Worm (Caenorhabditis elegans) whole organism, L4 larva: ENCODE results near the gene nlp-41.

Experiments
- T26A8.4 ChIP-seq: fragments of 200-800 bp; sonication (Bioruptor generic); IDR thresholded peaks from 2 replicates; pipeline ENCODE4 v1.3.6; 2022; ENCODE audit warnings: missing genetic modification characterization, missing compliant biosample characterization
- Y5F2A.4 ChIP-seq: fragments of 200-800 bp; sonication (Bioruptor generic); optimal IDR thresholded peaks from 2 replicates; lab custom pipeline; 2018; ENCODE audit warnings: mild to moderate bottlenecking, missing genetic modification characterization, missing compliant biosample characterization
- aha-1 ChIP-seq: fragments of 150-350 bp; peaks from one replicate; lab custom pipeline; 2014; ENCODE audit warnings: missing biosample characterization, missing genetic modification characterization
- aly-2 ChIP-seq: sonication (generic microtip); optimal IDR thresholded peaks from 2 replicates; lab custom pipeline; 2018; ENCODE audit warnings: missing biosample characterization, missing genetic modification characterization
- ama-1 ChIP-seq: fragments of 150-350 bp; optimal IDR thresholded peaks from 2 replicates; lab custom pipeline; 2014; ENCODE audit warnings: inconsistent platforms, mixed read lengths
- attf-4 ChIP-seq: sonication (generic microtip); optimal IDR thresholded peaks from 3 replicates; lab custom pipeline; 2017; ENCODE audit warnings: missing biosample characterization, missing genetic modification characterization
- ceh-28 ChIP-seq: fragments of 150-350 bp; optimal IDR thresholded peaks from 2 replicates; lab custom pipeline; 2014; ENCODE audit warnings: missing biosample characterization, missing genetic modification reagents, missing genetic modification characterization
- ceh-82 ChIP-seq: sonication (generic microtip); optimal IDR thresholded peaks from 2 replicates; lab custom pipeline; 2017; ENCODE audit warnings: missing biosample characterization, missing genetic modification characterization
- ces-1 ChIP-seq: fragments of 150-350 bp; sonication (generic microtip); optimal IDR thresholded peaks from 4 replicates; lab custom pipeline; 2014; ENCODE audit warnings: missing biosample characterization, missing genetic modification reagents, missing genetic modification characterization
- dmd-8 ChIP-seq: fragments of 200-800 bp; sonication (Bioruptor generic); IDR thresholded peaks from 2 replicates; pipeline ENCODE4 v1.3.6; 2022; ENCODE audit warnings: missing genetic modification characterization, missing compliant biosample characterization
- dmd-9 ChIP-seq: fragments of 200-800 bp; sonication (Bioruptor generic); IDR thresholded peaks from 2 replicates; pipeline ENCODE4 v1.3.6; 2022; ENCODE audit warnings: missing genetic modification reagents, missing genetic modification characterization, missing compliant biosample characterization
- duxl-1 ChIP-seq: sonication (generic microtip); optimal IDR thresholded peaks from 2 replicates; lab custom pipeline; 2016; ENCODE audit warnings: mild to moderate bottlenecking, missing genetic modification characterization, moderate library complexity, missing compliant biosample characterization; ENCODE audit not compliant: poor library complexity
- egl-43 ChIP-seq: fragments of 200-800 bp; sonication (Bioruptor generic); IDR thresholded peaks from 2 replicates; pipeline ENCODE4 v1.3.6; 2022; ENCODE audit warnings: missing genetic modification reagents, missing genetic modification characterization, missing compliant biosample characterization
- fos-1 ChIP-seq: fragments of 150-350 bp; optimal IDR thresholded peaks from 2 replicates; lab custom pipeline; 2014; ENCODE audit warnings: missing biosample characterization, missing genetic modification characterization
- lin-1 ChIP-seq: fragments of 200-800 bp; sonication (Bioruptor generic); IDR thresholded peaks from 2 replicates; pipeline ENCODE4 v1.3.6; 2022; ENCODE audit warnings: missing genetic modification reagents, missing genetic modification characterization, missing compliant biosample characterization
- lin-39 ChIP-seq: fragments of 150-350 bp; optimal IDR thresholded peaks from 2 replicates; lab custom pipeline; 2014; ENCODE audit warnings: missing biosample characterization, missing genetic modification reagents, missing genetic modification characterization
- lir-3 ChIP-seq: sonication (generic microtip); optimal IDR thresholded peaks from 2 replicates; lab custom pipeline; 2016; ENCODE audit warnings: mild to moderate bottlenecking, missing genetic modification characterization, missing compliant biosample characterization
- mdl-1 ChIP-seq, 2 experiments: fragments of 150-350 bp in 1 of 2; sonication (generic microtip) in 1 of 2; optimal IDR thresholded peaks; 2 replicates each; lab custom pipeline; 2014 to 2017; ENCODE audit warnings: missing biosample characterization in 2 of 2, missing genetic modification characterization in 2 of 2
- mep-1 ChIP-seq: fragments of 150-350 bp; sonication (generic microtip); optimal IDR thresholded peaks from 3 replicates; lab custom pipeline; 2014; ENCODE audit warnings: missing biosample characterization, missing genetic modification characterization
- mxl-2 ChIP-seq: fragments of 200-800 bp; sonication (Bioruptor generic); conservative IDR thresholded peaks from 2 replicates; pipeline ENCODE4 v1.3.6; 2022; ENCODE audit warnings: missing genetic modification reagents, missing genetic modification characterization, missing compliant biosample characterization
- nhr-48 ChIP-seq: sonication (generic microtip); optimal IDR thresholded peaks from 2 replicates; lab custom pipeline; 2016; ENCODE audit warnings: mild to moderate bottlenecking, missing genetic modification characterization, missing compliant biosample characterization
- nhr-77 ChIP-seq: fragments of 150-350 bp; optimal IDR thresholded peaks from 2 replicates; lab custom pipeline; 2014; ENCODE audit warnings: missing biosample characterization, missing genetic modification characterization
- pha-4 ChIP-seq, 2 experiments: fragments of 150-350 bp in 1 of 2; fragments of 200-800 bp in 1 of 2; sonication (Bioruptor generic) in 1 of 2; IDR thresholded peaks in 1 of 2; optimal IDR thresholded peaks in 1 of 2; 2 replicates each; pipeline versions ENCODE4 v1.3.6 to Lab custom; 2014 to 2022; ENCODE audit warnings: missing genetic modification characterization in 2 of 2, missing genetic modification reagents in 2 of 2, missing biosample characterization in 1 of 2, missing compliant biosample characterization in 1 of 2
- php-3 ChIP-seq: fragments of 200-800 bp; sonication (Bioruptor generic); IDR thresholded peaks from 2 replicates; pipeline ENCODE4 v1.3.6; 2022; ENCODE audit warnings: missing genetic modification reagents, missing genetic modification characterization, missing compliant biosample characterization
- saeg-2 ChIP-seq: fragments of 200-800 bp; sonication (Bioruptor generic); IDR thresholded peaks from 2 replicates; pipeline ENCODE4 v1.3.6; 2022; ENCODE audit warnings: missing genetic modification reagents, missing genetic modification characterization, missing compliant biosample characterization
- skn-1 ChIP-seq: fragments of 150-350 bp; optimal IDR thresholded peaks from 2 replicates; lab custom pipeline; 2014; ENCODE audit warnings: missing biosample characterization, missing genetic modification characterization
- snpc-1.2 ChIP-seq: fragments of 200-800 bp; sonication (Bioruptor generic); IDR thresholded peaks from 2 replicates; pipeline ENCODE4 v1.3.6; 2022; ENCODE audit warnings: missing genetic modification reagents, missing genetic modification characterization, missing compliant biosample characterization
- snpc-4 ChIP-seq: fragments of 150-350 bp; optimal IDR thresholded peaks from 2 replicates; lab custom pipeline; 2014; ENCODE audit warnings: missing biosample characterization, missing genetic modification characterization
- tra-1 ChIP-seq: fragments of 200-800 bp; sonication (Bioruptor generic); IDR thresholded peaks from 2 replicates; pipeline ENCODE4 v1.3.6; 2022; ENCODE audit warnings: missing genetic modification reagents, missing genetic modification characterization, missing compliant biosample characterization
- unc-62 ChIP-seq, 3 experiments: fragments of 150-350 bp in 1 of 3; sonication (generic microtip); optimal IDR thresholded peaks in 2 of 3; peaks in 1 of 3; 1 replicate in 1 of 3; 2 replicates in 2 of 3; lab custom pipeline; 2014 to 2017; ENCODE audit warnings: missing biosample characterization in 3 of 3, missing genetic modification characterization in 3 of 3, missing genetic modification reagents in 3 of 3, missing genotype in 1 of 3
- vab-7 ChIP-seq: fragments of 200-800 bp; sonication (Bioruptor generic); IDR thresholded peaks from 2 replicates; pipeline ENCODE4 v1.3.6; 2022; ENCODE audit warnings: missing genetic modification reagents, missing genetic modification characterization, missing compliant biosample characterization
- zfp-2 ChIP-seq: sonication (generic microtip); optimal IDR thresholded peaks from 2 replicates; lab custom pipeline; 2016; ENCODE audit warnings: mild to moderate bottlenecking, missing genetic modification characterization, missing compliant biosample characterization
- zip-11 ChIP-seq: fragments of 200-800 bp; sonication (Bioruptor generic); IDR thresholded peaks from 2 replicates; pipeline ENCODE4 v1.3.6; 2022; ENCODE audit warnings: missing genetic modification characterization, missing compliant biosample characterization

nlp-41 gene

DNA sequence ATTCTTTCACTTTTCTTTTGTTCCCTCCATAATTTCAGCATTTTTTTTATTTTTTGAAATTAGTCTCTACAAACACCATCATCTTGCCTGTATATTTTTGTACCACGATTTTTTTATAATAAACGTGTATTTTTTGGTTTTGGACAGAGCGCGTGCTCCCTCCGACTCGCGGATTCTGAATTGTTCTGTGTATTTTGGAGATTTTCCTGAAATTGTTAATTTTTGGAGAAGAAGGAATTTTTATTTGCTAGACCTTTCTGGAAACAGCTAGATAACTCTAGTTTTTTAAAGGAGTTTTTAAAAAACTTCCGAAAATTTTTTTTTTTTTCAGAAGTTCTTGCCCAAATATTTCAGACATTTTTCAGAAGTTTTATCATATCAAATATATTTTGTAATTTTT, 25.7 kb downstream of the nlp-41 start, which contains the start of gene C01G12.13:
TSS of gene C01G12.13 (plus strand) at position 301 of the 400 bp plus-strand sequence.
- TF ChIP-seq ceh-82 (tag; lab: Kevin White, UChicago) (no peak), ama-1 (no peak), php-3 (GFP tag; lab: Robert Waterston, UW) (no peak), fos-1 (tag; lab: Kevin White, UChicago) (no peak), dmd-9 (no peak), skn-1 (tag; lab: Kevin White, UChicago) (no peak), mep-1 (tag; lab: Kevin White, UChicago) (no peak), snpc-1.2 (GFP tag; lab: Robert Waterston, UW) (no peak), saeg-2 (GFP tag; lab: Robert Waterston, UW) (no peak), zip-11 (GFP tag; lab: Robert Waterston, UW) (no peak), mxl-2 (no peak), snpc-4 (tag; lab: Kevin White, UChicago) (no peak), duxl-1 (tag; lab: Kevin White, UChicago) (no peak), tra-1 (GFP tag; lab: Robert Waterston, UW) (no peak), vab-7 (GFP tag; lab: Robert Waterston, UW) (no peak), nhr-48 (no peak), egl-43 (GFP tag; lab: Robert Waterston, UW) (no peak), attf-4 (tag; lab: Kevin White, UChicago) (no peak), lin-1 (no peak)

DNA sequence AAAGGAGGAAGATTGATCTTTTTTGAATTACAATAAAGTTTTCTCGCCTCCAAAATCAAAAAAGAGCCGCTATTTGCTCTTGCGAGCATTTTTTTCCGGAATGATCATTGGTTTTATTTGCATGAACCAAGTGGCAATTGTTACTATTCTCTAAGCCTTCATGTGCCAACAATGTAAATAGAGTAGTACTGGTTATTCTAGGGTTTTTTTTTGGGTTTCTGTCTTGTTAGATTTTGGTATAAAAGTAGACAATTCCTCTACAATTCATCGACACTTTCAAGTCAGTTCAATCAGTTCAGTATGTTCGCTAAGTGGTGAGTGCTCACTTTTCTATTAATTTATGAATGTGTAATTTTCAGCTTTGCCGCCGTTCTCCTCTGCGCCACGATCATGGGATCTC, 27.3 kb downstream of the nlp-41 start, which contains the start of gene nspb-7:
TSS of gene nspb-7 (plus strand) at position 301 of the 400 bp plus-strand sequence.
- TF ChIP-seq aly-2 = no peak
- TF ChIP-seq aha-1 (tag; lab: Kevin White, UChicago) = peak; percentile 24

DNA sequence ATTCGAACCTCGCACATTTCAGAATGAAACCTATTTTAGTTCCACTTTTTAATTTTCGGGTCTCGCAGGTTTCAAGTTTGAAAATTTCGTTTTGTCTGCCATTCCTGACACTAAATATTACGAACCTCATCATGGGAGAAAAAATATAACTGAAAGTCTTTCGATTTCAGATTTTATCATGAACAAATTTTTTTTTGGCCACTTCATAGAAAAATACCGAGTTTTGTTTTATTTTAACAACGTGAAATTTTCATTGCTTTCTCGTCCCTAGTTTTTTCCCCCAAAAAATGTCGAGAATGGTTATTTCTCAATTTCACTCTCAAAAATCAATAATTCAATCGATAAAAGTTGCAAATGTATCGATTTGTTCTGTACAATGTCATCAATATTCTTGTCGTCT, 28.0 kb downstream of the nlp-41 start, which contains the start of gene C01G12.9:
TSS of gene C01G12.9 (plus strand) at position 301 of the 400 bp plus-strand sequence.
- TF ChIP-seq nhr-48 (no peak), mdl-1 (tag; optimal IDR thresholded peaks at IDR 0.05; lab: Kevin White, UChicago) (no peak), zfp-2 (no peak), nhr-77 (no peak), Y5F2A.4 (no peak), T26A8.4 (GFP tag; lab: Robert Waterston, UW) (no peak), ceh-28 (tag; lab: Kevin White, UChicago) (peak; percentile 70), lin-39 (tag; lab: Kevin White, UChicago) (no peak)
- TF ChIP-seq, all 104 proteins: peak for 1

DNA sequence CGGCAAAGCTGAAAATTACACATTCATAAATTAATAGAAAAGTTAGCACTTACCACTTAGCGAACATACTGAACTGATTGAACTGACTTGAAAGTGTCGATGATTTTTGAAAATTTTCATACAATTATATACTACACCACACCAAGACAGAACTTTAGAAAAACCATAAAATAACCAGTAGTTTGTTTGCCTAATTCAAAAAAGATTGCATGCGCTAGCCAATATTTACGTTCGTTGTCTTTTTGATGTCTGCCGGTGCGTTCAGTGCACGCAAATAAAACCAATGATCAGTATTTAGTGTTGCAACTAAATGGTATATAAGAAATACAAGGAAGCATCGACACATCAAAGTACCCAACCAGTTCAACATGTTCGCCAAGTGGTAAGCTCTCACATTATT, 29.8 kb downstream of the nlp-41 start, which contains the start of the genes nspb-8 and nspb-9:
TSS of gene nspb-8 (minus strand) at position 101 of the 400 bp plus-strand sequence.
TSS of gene nspb-9 (plus strand) at position 311 of the 400 bp plus-strand sequence.
- TF ChIP-seq pha-4 (GFP tag; IDR thresholded peaks at IDR 0.05; lab: Robert Waterston, UW) (no peak), pha-4 (tag; optimal IDR thresholded peaks at IDR 0.05; lab: Kevin White, UChicago) (no peak), unc-62 (GFP tag; optimal IDR thresholded peaks at IDR 0.05 in 1 of 2; lab: Kevin White, UChicago) (peak in 1 of 2 experiments; percentile 46), unc-62 (tag; optimal IDR thresholded peaks at IDR 0.05; lab: Kevin White, UChicago) (no peak), aha-1 (tag; lab: Kevin White, UChicago) (peak; percentile 42)

DNA sequence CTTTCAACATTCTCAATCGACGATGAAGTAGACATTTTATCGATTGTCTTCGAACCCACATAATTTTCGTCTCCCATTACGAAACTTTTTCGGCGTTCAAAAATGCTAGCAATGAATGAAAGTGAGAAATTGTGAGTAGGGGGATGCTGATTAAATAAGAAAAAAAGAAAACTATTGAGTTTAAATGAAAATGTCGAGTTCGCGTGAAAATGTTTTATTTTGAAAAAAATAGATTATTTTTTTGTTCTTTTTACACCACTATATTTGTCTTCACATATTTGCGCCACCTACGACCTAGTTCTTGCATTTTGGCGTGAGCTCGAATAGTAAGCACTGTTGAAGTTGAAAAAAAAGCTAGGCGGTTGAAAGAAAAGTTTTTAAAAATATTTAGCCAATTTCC, 31.5 kb downstream of the nlp-41 start, which contains the start of gene C01G12.3:
TSS of gene C01G12.3 (minus strand) at position 101 of the 400 bp plus-strand sequence.
- TF ChIP-seq lir-3 (no peak), unc-62 (GFP tag; optimal IDR thresholded peaks at IDR 0.05 in 1 of 2; lab: Kevin White, UChicago) (peak in 1 of 2 experiments; percentile 11), unc-62 (tag; optimal IDR thresholded peaks at IDR 0.05; lab: Kevin White, UChicago) (no peak), dmd-9 (no peak), ces-1 (no peak), dmd-8 (GFP tag; lab: Robert Waterston, UW) (no peak)
- TF ChIP-seq, all 104 proteins: peak for 1
